Fruit fly (Drosophila melanogaster): ENCODE data around the gene Arfrp1.
"Not testable (repeated sequence)": the region's sequence is repeated elsewhere in the genome, so short reads cannot be mapped to it uniquely, and the experiment has no call there.

Gene Arfrp1

DNA sequence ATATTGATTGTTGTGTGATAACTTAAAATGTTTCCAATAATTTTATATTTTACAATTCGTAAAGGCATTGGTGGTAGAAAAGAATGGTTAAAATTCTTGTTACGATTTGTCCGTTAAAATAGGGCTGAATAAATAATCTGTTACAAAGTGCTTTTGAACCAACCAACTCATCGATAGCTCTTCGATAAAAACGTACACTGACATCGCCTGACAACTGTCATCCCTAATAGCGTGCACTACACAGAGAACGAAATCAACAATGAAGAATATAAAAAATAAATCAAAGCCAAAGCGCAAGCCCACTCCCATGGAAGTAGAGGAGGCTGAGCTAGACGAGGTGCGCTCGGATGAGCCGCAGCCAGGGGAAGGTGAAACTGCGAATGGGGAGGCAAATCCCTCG lies 21.1 kb upstream of the Arfrp1 start, which contains the start of gene CG32708:
Gene CG32708 (plus strand): TSS at position 207 of the 400 bp plus-strand sequence.
- no peak for TF ChIP-seq noc (tag; optimal IDR thresholded peaks at IDR 0.05)

dm6 chrX:9086702-9087179 lies 20.1 kb upstream of the Arfrp1 start, which contains the start of gene CG32706:
Gene CG32706 (plus strand): TSS chrX:9087129.
- TF ChIP-seq noc (tag; optimal IDR thresholded peaks at IDR 0.05): not testable (repeated sequence)

- not testable (repeated sequence) for TF ChIP-seq noc (tag; optimal IDR thresholded peaks at IDR 0.05)
Measured at dm6 chrX:9087920-9088417, 18.9 kb upstream of the Arfrp1 start, which contains the start of gene CG6999. Gene CG6999 (plus strand): TSS chrX:9088367.

- no peak for TF ChIP-seq noc (tag; optimal IDR thresholded peaks at IDR 0.05)
Measured at dm6 chrX:9089254-9090056, 17.4 kb upstream of the Arfrp1 start, which contains the start of gene CCT2. Gene CCT2 (plus strand): TSS chrX:9089513.

DNA sequence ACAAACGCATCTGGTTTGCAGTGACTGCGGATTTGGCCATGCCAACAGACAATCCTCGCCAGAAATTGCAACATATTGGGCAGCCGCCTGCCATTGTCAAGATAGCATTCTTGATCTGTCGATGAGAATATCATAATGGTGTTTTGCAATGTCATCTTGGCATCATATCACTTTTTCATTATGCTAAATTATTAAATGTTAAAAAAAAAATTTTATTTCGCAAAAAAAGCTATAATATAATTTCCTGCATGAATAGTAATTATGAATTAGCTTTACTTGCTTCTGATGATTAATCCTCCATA lies 16.9 kb upstream of the Arfrp1 start:
- TF ChIP-seq noc (tag; optimal IDR thresholded peaks at IDR 0.05): no peak

DNA sequence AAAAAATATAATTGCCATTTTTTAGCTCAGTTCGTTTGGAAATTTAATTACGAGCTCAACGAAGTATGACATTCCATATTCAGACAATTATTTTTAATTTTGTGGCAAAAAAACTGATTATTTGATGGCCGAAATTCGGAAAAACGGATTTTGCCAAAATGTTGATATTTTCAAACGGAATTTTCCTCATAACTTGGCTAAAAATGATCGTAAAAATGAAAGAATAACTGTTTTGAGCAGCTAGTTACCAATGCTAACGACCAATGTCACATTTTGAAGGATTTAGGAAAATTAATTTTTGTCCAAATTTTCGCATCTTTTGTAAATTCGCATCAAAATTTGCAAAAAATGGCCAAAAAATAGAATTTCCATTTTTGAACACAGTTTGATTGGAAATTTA lies 13.8 kb upstream of the Arfrp1 start:
- no peak for TF ChIP-seq noc (tag; optimal IDR thresholded peaks at IDR 0.05)

- TF ChIP-seq noc (tag; optimal IDR thresholded peaks at IDR 0.05): no peak
Measured at dm6 chrX:9093912-9094311, 13.0 kb upstream of the Arfrp1 start.

- no peak for TF ChIP-seq noc (tag; optimal IDR thresholded peaks at IDR 0.05)
Measured at dm6 chrX:9102125-9102524, 4.7 kb upstream of the Arfrp1 start.

DNA sequence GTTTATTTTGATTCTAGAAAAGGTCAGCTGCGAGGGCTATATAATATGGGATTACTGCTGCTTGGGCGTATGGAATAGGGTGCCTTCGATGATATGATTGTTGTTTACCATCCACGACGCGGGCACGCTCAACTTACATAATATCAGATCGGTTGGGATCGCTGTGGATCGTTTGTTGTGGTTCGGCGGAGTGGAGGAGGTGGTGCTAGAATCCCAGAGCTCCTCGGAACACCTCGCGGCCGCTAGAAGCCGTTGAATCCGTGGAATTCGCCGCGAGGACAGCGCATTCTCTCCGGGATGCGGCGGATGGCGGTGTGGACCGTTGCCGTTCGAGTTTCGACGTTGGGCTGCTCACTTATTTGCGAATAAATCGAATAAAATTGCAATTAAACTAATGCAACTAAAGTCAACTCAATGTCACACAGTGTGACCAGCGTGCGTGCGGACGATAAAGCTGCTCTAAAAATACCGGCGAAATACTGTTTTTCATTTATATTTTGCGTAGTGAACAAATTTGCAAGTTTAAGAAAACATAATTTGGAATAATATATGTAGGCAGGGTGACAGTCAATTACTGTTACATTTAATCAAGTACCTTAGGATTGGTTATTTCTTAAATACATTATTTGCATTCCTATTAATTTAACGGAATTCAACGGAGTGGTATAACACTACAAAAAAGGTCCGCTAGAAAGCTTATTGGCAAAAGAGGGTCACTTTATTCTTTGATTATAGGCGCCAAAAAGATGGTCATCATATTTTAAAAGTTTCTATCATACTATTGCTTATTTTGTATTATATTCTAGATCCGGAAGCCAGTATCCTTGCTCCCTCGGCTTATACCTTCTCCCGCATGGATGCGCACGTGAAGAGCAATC lies 3.3 kb upstream of the Arfrp1 start, which contains the start of gene CG7766:
Gene CG7766 (minus strand): TSS at position 432 of the 878 bp plus-strand sequence.
- no peak for TF ChIP-seq noc (tag; optimal IDR thresholded peaks at IDR 0.05)

DNA sequence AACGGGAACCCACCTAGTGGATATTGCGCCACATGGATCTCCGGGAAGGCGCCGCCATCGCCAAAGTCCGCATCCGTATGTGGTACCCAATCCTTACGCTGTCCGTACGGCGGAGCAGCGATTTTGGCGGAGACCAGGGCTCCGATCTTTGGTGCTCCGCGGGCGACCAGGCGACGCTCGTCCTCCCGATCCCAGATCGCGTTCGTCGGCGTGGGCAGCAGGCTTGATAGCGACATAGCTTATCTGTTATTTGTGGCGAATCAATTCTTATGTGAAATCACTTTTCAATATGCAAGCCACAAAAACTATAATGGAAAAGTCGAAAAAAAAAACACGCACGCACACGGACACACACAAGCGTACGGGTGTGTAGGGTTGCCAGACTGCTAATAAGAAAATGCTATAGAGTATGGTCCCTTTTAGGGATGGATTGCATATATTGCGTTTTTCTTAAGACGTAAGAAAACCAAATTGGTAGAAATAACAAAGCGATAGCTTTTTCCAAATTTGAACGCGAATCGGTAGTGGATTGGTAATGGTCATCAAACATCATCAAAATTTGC lies 576 bp upstream of the Arfrp1 start, which contains the start of gene Bx42:
Gene Bx42 (minus strand): TSS at position 393 of the 563 bp plus-strand sequence.
- no peak for TF ChIP-seq noc (tag; optimal IDR thresholded peaks at IDR 0.05)

DNA sequence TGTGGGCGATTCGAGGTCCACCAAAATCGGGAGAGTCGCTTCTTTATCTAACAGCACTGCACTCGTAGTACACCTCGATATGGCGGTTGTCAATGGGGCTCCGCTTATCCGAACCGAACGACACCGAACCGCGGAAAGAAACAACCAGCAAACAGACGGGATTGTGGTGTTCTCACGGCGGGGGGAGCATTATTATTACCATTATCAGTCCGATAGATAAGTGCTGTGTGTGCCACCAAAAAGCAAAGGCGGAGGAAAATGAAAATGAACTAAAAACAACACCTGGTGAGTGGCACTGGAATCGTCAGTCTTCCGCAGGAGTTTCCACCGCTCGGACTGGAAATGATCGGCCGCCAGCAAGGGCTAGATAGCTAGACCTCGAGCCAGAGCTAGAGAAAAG lies 1.5 kb downstream of the Arfrp1 start, which contains the start of gene AP-1gamma:
Gene AP-1gamma (plus strand): TSS at position 305 of the 400 bp plus-strand sequence.
- TF ChIP-seq noc (tag; optimal IDR thresholded peaks at IDR 0.05): no peak

- no peak for TF ChIP-seq noc (tag; optimal IDR thresholded peaks at IDR 0.05)
Measured at dm6 chrX:9109072-9109844, 2.4 kb downstream of the Arfrp1 start.

DNA sequence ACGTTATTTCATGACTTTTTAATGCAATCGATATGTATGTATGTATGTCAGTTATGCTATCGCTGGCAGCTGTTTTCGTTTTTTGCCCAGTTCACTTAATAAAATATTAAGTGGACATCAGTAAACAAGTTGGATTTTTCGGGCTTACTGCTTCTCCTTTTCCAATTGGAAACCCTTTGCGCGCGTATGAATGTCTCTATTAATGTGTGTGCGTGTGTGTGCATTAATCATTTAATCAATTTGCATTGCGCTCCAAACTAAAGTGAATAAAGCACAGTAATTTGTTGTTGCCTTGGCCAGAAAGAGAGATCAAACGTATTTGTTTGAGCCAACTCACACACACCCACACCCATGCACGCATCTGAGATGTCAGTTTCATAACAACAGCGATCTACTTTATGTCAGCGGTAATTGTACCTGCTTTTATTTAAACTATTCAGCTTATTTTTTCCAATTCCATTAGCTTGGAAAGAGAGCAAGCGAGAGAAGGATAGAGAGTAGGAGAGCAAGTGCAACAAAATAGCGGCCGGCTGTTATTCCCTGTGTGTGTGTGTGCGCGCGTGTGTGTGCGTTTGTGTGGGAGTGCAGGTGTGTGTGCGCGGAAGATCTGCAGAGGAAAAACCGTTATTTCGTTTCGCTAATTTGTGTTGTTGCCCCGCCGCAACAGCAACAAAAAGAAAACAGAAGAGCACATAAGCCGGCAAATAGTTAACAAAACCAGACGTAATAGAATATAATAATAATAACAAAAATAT lies 3.5 kb downstream of the Arfrp1 start:
- no peak for TF ChIP-seq noc (tag; optimal IDR thresholded peaks at IDR 0.05)

dm6 chrX:9117831-9118230 lies 11.0 kb downstream of the Arfrp1 start:
- no peak for TF ChIP-seq noc (tag; optimal IDR thresholded peaks at IDR 0.05)
